Fruit fly (Drosophila melanogaster) whole organism: Measurements from ENCODE around the gene CG9932.

Source experiments
- CG8478 ChIP-seq: fragments of >200 bp; optimal IDR thresholded peaks from 2 replicates; lab custom pipeline; 2018; ENCODE audit warnings: inconsistent platforms
- Dll ChIP-seq: fragments of >200 bp; optimal IDR thresholded peaks from 2 replicates; lab custom pipeline; 2017
- EcR ChIP-seq, 2 experiments: fragments of >200 bp; optimal IDR thresholded peaks; 2 replicates each; lab custom pipeline; 2017; ENCODE audit warnings: missing biosample characterization in 2 of 2, missing genetic modification characterization in 2 of 2, missing genetic modification reagents in 2 of 2
- pan ChIP-seq: fragments of >200 bp; optimal IDR thresholded peaks from 2 replicates; lab custom pipeline; 2017
- psq ChIP-seq: fragments of >200 bp; optimal IDR thresholded peaks from 2 replicates; lab custom pipeline; 2017
- usp ChIP-seq: fragments of >200 bp; optimal IDR thresholded peaks from 2 replicates; lab custom pipeline; 2017; ENCODE audit warnings: missing biosample characterization, missing genetic modification characterization, mixed read lengths

DNA sequence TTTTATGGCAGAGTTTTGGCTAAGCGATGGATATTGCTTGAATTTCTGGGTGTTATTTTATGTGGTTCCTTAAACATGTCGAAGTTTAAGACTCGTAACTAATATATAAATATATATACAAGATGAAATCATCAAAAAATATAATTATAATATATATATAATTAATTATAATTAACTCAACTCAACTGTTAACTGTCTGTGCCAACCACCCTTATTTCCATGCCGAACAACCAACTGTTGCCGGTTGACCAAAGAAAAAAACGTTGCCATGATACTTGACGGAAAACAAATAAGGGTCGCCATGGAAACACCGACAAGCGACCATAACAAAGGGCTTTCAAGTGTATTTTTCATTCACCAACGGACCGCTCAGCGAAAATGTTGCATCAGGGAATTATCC lies 46.6 kb upstream of the CG9932 start, which contains the start of gene Ttc30:
- TF ChIP-seq usp (GFP tag; lab: Kevin White, UChicago) (no peak), EcR (GFP tag; optimal IDR thresholded peaks at IDR 0.05; lab: Kevin White, UChicago) (no peak), CG8478 (no peak), pan (no peak), psq (no peak), Dll (lab: Kevin White, UChicago) (no peak)
